Fruit fly (Drosophila melanogaster): ENCODE measurements around the gene Arl4.

DNA sequence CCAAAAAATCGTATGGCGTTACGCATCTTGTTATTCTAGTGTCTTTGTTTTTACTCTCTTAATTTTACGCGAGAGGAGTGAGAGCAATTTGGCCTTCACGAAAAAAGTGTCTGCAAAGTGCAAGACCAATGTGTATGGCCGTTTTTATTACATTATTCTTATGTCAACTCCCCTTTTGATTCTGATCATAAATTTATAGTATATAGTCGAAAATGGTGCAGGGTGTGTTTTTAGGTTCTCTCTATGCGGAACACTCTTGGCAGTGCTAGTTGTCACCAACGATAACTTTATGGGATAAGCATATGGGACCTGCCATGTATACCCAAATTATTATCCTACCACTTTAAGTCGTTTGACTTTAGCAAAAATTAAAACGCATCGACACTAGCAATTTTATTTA, 4.5 kb upstream of the Arl4 start:
- TF ChIP-seq CG1620 (GFP tag; optimal IDR thresholded peaks at IDR 0.05): no peak
- TF ChIP-seq toe (GFP tag; optimal IDR thresholded peaks at IDR 0.05): no peak
- no peak for TF ChIP-seq Clk (GFP tag; optimal IDR thresholded peaks at IDR 0.05)
- no peak for TF ChIP-seq tj (GFP tag; optimal IDR thresholded peaks at IDR 0.05)
- peak; percentile 50 for TF ChIP-seq kay (GFP tag; ENCODE audit: borderline replicate concordance)
- TF ChIP-seq cic (GFP tag; optimal IDR thresholded peaks at IDR 0.05): no peak
- no peak for TF ChIP-seq CG12768 (GFP tag; optimal IDR thresholded peaks at IDR 0.05)
- TF ChIP-seq Mnt (GFP tag; optimal IDR thresholded peaks at IDR 0.05): no peak

Measured in whole organism, adult.